Worm (Caenorhabditis elegans) whole organism, mixed stage, embryonic: ENCODE results near the gene pqn-57.

Source experiments
- M03D4.4 ChIP-seq: sonication (generic microtip); optimal IDR thresholded peaks from 2 replicates; lab custom pipeline; 2017; ENCODE audit warnings: mild to moderate bottlenecking, missing genetic modification characterization, missing compliant biosample characterization
- bed-3 ChIP-seq: fragments of 200-800 bp; sonication (Bioruptor generic); optimal IDR thresholded peaks from 3 replicates; lab custom pipeline; 2018; ENCODE audit warnings: mild to moderate bottlenecking, missing genetic modification characterization, moderate library complexity, missing compliant biosample characterization
- blmp-1 ChIP-seq: fragments of 150-350 bp; optimal IDR thresholded peaks from 2 replicates; lab custom pipeline; 2014; ENCODE audit warnings: missing biosample characterization, missing genetic modification characterization
- ceh-39 ChIP-seq: fragments of 150-350 bp; optimal IDR thresholded peaks from 2 replicates; lab custom pipeline; 2014; ENCODE audit warnings: missing biosample characterization, missing genetic modification characterization
- ceh-43 ChIP-seq: fragments of 200-800 bp; sonication (Bioruptor generic); optimal IDR thresholded peaks from 2 replicates; lab custom pipeline; 2018; ENCODE audit warnings: mild to moderate bottlenecking, missing genetic modification characterization, moderate library complexity, missing compliant biosample characterization
- ceh-83 ChIP-seq: fragments of 200-800 bp; sonication (Bioruptor generic); optimal IDR thresholded peaks from 2 replicates; lab custom pipeline; 2018; ENCODE audit warnings: mild to moderate bottlenecking, missing genetic modification characterization, missing compliant biosample characterization
- ces-1 ChIP-seq: fragments of 150-350 bp; optimal IDR thresholded peaks from 2 replicates; lab custom pipeline; 2014; ENCODE audit warnings: missing biosample characterization, missing genetic modification reagents, missing genetic modification characterization
- cnd-1 ChIP-seq: fragments of 200-800 bp; sonication (Bioruptor generic); optimal IDR thresholded peaks from 2 replicates; lab custom pipeline; 2018; ENCODE audit warnings: mild to moderate bottlenecking, missing genetic modification characterization, missing compliant biosample characterization
- drap-1 ChIP-seq: fragments of 200-800 bp; sonication (Bioruptor generic); optimal IDR thresholded peaks from 3 replicates; lab custom pipeline; 2018; ENCODE audit warnings: mild to moderate bottlenecking, missing genetic modification characterization, missing compliant biosample characterization
- elt-1 ChIP-seq: sonication (generic microtip); optimal IDR thresholded peaks from 2 replicates; lab custom pipeline; 2017; ENCODE audit warnings: missing genetic modification characterization, mild to moderate bottlenecking, missing compliant biosample characterization, antibody characterized with exemption, moderate library complexity, borderline replicate concordance; ENCODE audit not compliant: insufficient read depth
- elt-3 ChIP-seq: fragments of 150-350 bp; optimal IDR thresholded peaks from 2 replicates; lab custom pipeline; 2014; ENCODE audit warnings: missing biosample characterization, missing genetic modification characterization
- flh-1 ChIP-seq: fragments of 200-800 bp; sonication (Bioruptor generic); optimal IDR thresholded peaks from 2 replicates; lab custom pipeline; 2018; ENCODE audit warnings: mild to moderate bottlenecking, missing genetic modification characterization, moderate library complexity, missing compliant biosample characterization
- ham-2 ChIP-seq: fragments of 200-800 bp; sonication (Bioruptor generic); optimal IDR thresholded peaks from 2 replicates; lab custom pipeline; 2018; ENCODE audit warnings: mild to moderate bottlenecking, missing genetic modification characterization, missing compliant biosample characterization
- hlh-1 ChIP-seq: fragments of 150-350 bp; optimal IDR thresholded peaks from 2 replicates; lab custom pipeline; 2014; ENCODE audit warnings: missing biosample characterization, missing genetic modification reagents, missing genetic modification characterization
- lin-13 ChIP-seq: fragments of 150-350 bp; optimal IDR thresholded peaks from 2 replicates; lab custom pipeline; 2014; ENCODE audit warnings: missing biosample characterization, missing genetic modification characterization
- lin-32 ChIP-seq: fragments of 200-800 bp; sonication (Bioruptor generic); optimal IDR thresholded peaks from 2 replicates; lab custom pipeline; 2018; ENCODE audit warnings: mild to moderate bottlenecking, missing genetic modification characterization, missing compliant biosample characterization
- lsy-2 ChIP-seq: fragments of 150-350 bp; optimal IDR thresholded peaks from 2 replicates; lab custom pipeline; 2014; ENCODE audit warnings: missing biosample characterization, missing genetic modification characterization
- mab-5 ChIP-seq: fragments of 150-350 bp; optimal IDR thresholded peaks from 2 replicates; lab custom pipeline; 2014; ENCODE audit warnings: missing biosample characterization, missing genetic modification characterization
- mep-1 ChIP-seq: fragments of 150-350 bp; optimal IDR thresholded peaks from 2 replicates; lab custom pipeline; 2017; ENCODE audit warnings: missing biosample characterization, missing genetic modification reagents, missing genetic modification characterization, inconsistent platforms
- mls-2 ChIP-seq: sonication (generic microtip); optimal IDR thresholded peaks from 2 replicates; lab custom pipeline; 2016; ENCODE audit warnings: mild to moderate bottlenecking, missing genetic modification characterization, moderate library complexity, missing compliant biosample characterization
- nhr-12 ChIP-seq: fragments of 150-350 bp; optimal IDR thresholded peaks from 2 replicates; lab custom pipeline; 2014; ENCODE audit warnings: missing biosample characterization, missing genetic modification characterization
- nhr-2 ChIP-seq: fragments of 150-350 bp; optimal IDR thresholded peaks from 2 replicates; lab custom pipeline; 2014; ENCODE audit warnings: missing biosample characterization, missing genetic modification characterization
- nhr-237 ChIP-seq: fragments of 150-350 bp; optimal IDR thresholded peaks from 2 replicates; lab custom pipeline; 2014; ENCODE audit warnings: missing biosample characterization, missing genetic modification characterization
- nhr-28 ChIP-seq: fragments of 150-350 bp; optimal IDR thresholded peaks from 2 replicates; lab custom pipeline; 2014; ENCODE audit warnings: missing biosample characterization, missing genetic modification characterization
- nhr-76 ChIP-seq: sonication (generic microtip); optimal IDR thresholded peaks from 2 replicates; lab custom pipeline; 2017; ENCODE audit warnings: missing biosample characterization, missing genetic modification characterization
- pha-4 ChIP-seq: fragments of 150-350 bp; optimal IDR thresholded peaks from 2 replicates; lab custom pipeline; 2018; ENCODE audit warnings: missing biosample characterization, missing genetic modification reagents, missing genetic modification characterization
- sem-2 ChIP-seq: fragments of 200-800 bp; sonication (Bioruptor generic); optimal IDR thresholded peaks from 2 replicates; lab custom pipeline; 2018; ENCODE audit warnings: mild to moderate bottlenecking, missing genetic modification characterization, missing compliant biosample characterization
- snpc-4 ChIP-seq: fragments of 150-350 bp; optimal IDR thresholded peaks from 2 replicates; lab custom pipeline; 2014; ENCODE audit warnings: missing biosample characterization, missing genetic modification characterization
- sptf-1 ChIP-seq: sonication (generic microtip); optimal IDR thresholded peaks from 2 replicates; lab custom pipeline; 2017; ENCODE audit warnings: mild to moderate bottlenecking, missing genetic modification characterization, moderate library complexity, missing compliant biosample characterization
- tbx-8 ChIP-seq: fragments of 200-800 bp; sonication (Bioruptor generic); optimal IDR thresholded peaks from 2 replicates; lab custom pipeline; 2018; ENCODE audit warnings: mild to moderate bottlenecking, missing genetic modification characterization, moderate library complexity, missing compliant biosample characterization
- unc-120 ChIP-seq: sonication (generic microtip); optimal IDR thresholded peaks from 2 replicates; lab custom pipeline; 2017; ENCODE audit warnings: missing genetic modification characterization, missing compliant biosample characterization; ENCODE audit not compliant: poor library complexity, severe bottlenecking
- unc-39 ChIP-seq: fragments of 150-350 bp; optimal IDR thresholded peaks from 2 replicates; lab custom pipeline; 2014; ENCODE audit warnings: missing biosample characterization, missing genetic modification characterization
- unc-62 ChIP-seq: fragments of 150-350 bp; optimal IDR thresholded peaks from 2 replicates; lab custom pipeline; 2014; ENCODE audit warnings: missing biosample characterization, missing genetic modification reagents, missing genetic modification characterization
- zip-8 ChIP-seq: fragments of 150-350 bp; optimal IDR thresholded peaks from 2 replicates; lab custom pipeline; 2014; ENCODE audit warnings: missing biosample characterization, missing genetic modification characterization
- ztf-11 ChIP-seq: fragments of 150-350 bp; optimal IDR thresholded peaks from 2 replicates; lab custom pipeline; 2014; ENCODE audit warnings: missing biosample characterization, missing genetic modification characterization

Gene pqn-57

DNA sequence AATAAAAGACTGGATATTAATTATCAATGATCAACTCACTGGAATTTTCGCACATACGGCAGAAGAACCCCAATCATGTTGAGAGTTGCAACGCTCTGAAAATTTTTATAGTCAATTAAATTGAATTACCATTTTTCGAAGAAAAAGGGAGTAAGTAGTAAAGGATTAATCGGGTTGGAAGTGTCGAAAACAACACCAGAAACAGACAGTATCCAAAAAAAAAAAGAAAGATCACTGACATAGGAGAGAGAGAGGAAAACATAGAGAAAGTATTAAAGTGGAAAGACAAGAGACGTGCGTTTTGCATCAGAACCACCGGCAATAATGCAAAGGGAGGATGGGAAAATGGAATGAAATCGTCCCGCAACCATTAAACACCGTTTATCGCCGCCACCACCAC is 18.5 kb downstream of the pqn-57 start, which contains the start of gene inx-5:
TSS of gene inx-5 (minus strand) at position 101 of the 400 bp plus-strand sequence.
- TF ChIP-seq sem-2 (GFP tag; lab: Kevin White, UChicago): no peak
- no peak for TF ChIP-seq ceh-83 (GFP tag; lab: Kevin White, UChicago)
- no peak for TF ChIP-seq blmp-1
- no peak for TF ChIP-seq lsy-2 (tag; lab: Kevin White, UChicago)
- no peak for TF ChIP-seq drap-1

DNA sequence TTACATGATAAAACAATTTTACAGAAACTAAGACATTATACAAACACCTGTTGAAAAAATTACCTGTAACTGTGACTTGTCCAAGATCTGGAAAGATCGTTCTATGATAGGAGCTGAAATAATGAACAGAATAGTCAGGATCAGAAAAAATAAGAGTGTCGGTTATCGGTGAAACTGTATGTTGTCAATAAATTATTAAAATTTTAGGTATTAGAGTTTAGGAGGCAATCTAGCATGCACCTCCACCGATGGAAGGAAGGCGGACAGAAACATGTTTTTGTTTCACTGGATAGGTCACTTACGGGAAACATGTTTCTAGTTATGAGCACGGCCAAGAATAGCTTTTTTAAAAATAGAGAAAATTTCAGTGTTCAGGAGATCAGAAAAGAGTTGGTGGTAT is 21.2 kb downstream of the pqn-57 start, which contains the start of gene ced-13:
TSS of gene ced-13 (minus strand) at position 101 of the 400 bp plus-strand sequence.
- TF ChIP-seq nhr-12 (tag; lab: Kevin White, UChicago) (no peak), ceh-43 (GFP tag; lab: Kevin White, UChicago) (no peak), nhr-2 (no peak), ceh-83 (GFP tag; lab: Kevin White, UChicago) (no peak), lin-32 (GFP tag; lab: Kevin White, UChicago) (no peak), ham-2 (GFP tag; lab: Kevin White, UChicago) (no peak), unc-39 (no peak), elt-1 (tag; lab: Kevin White, UChicago) (no peak), bed-3 (GFP tag; lab: Kevin White, UChicago) (no peak), drap-1 (no peak), ces-1 (GFP tag; lab: Kevin White, UChicago) (no peak), zip-8 (tag; lab: Kevin White, UChicago) (no peak), ztf-11 (tag; lab: Kevin White, UChicago) (no peak), pha-4 (tag; lab: Kevin White, UChicago) (no peak)

- TF ChIP-seq unc-120 (tag; lab: Kevin White, UChicago) (no peak), nhr-76 (tag; lab: Kevin White, UChicago) (no peak), elt-3 (tag; lab: Kevin White, UChicago) (no peak), M03D4.4 (tag; lab: Kevin White, UChicago) (no peak), unc-62 (GFP tag; lab: Kevin White, UChicago) (no peak), ham-2 (GFP tag; lab: Kevin White, UChicago) (no peak), lin-13 (no peak), mls-2 (tag; lab: Kevin White, UChicago) (no peak), lin-32 (GFP tag; lab: Kevin White, UChicago) (no peak)
These were observed 23.5 kb downstream of the pqn-57 start for ce11 chrX:8297333-8297732.

- TF ChIP-seq sem-2 (GFP tag; lab: Kevin White, UChicago) (no peak), ceh-83 (GFP tag; lab: Kevin White, UChicago) (no peak), ceh-43 (GFP tag; lab: Kevin White, UChicago) (no peak), hlh-1 (no peak), nhr-2 (no peak), ztf-11 (tag; lab: Kevin White, UChicago) (no peak), mep-1 (tag; lab: Kevin White, UChicago) (no peak), nhr-28 (tag; lab: Kevin White, UChicago) (no peak), tbx-8 (GFP tag; lab: Kevin White, UChicago) (no peak)
- TF ChIP-seq, all 35 proteins: peak for 0
These were observed 26.2 kb downstream of the pqn-57 start, which contains the start of gene R09F10.3 for ce11 chrX:8294586-8294985. Gene R09F10.3 (plus strand): TSS chrX:8294625.

ce11 chrX:8286740-8287299 is 34.0 kb downstream of the pqn-57 start, which contains the start of gene sec-16A.2:
Gene sec-16A.2 (plus strand): TSS chrX:8287249.
- TF ChIP-seq ceh-43 (GFP tag; lab: Kevin White, UChicago) (no peak), nhr-237 (peak; percentile 69), lin-13 (peak; percentile 9), elt-1 (tag; lab: Kevin White, UChicago) (no peak), lsy-2 (tag; lab: Kevin White, UChicago) (peak; percentile 48), drap-1 (peak; percentile 59), lin-32 (GFP tag; lab: Kevin White, UChicago) (no peak), hlh-1 (peak; percentile 43), unc-120 (tag; lab: Kevin White, UChicago) (peak; percentile 88), flh-1 (GFP tag; lab: Kevin White, UChicago) (no peak), blmp-1 (no peak), sem-2 (GFP tag; lab: Kevin White, UChicago) (no peak), cnd-1 (tag; lab: Kevin White, UChicago) (peak; percentile 17), M03D4.4 (tag; lab: Kevin White, UChicago) (no peak), mls-2 (tag; lab: Kevin White, UChicago) (peak; percentile 23), mab-5 (tag; lab: Kevin White, UChicago) (no peak), ztf-11 (tag; lab: Kevin White, UChicago) (no peak), sptf-1 (peak; percentile 33), mep-1 (tag; lab: Kevin White, UChicago) (peak; percentile 92), elt-3 (tag; lab: Kevin White, UChicago) (no peak), snpc-4 (tag; lab: Kevin White, UChicago) (no peak), ceh-39 (tag; lab: Kevin White, UChicago) (peak; percentile 68), nhr-28 (tag; lab: Kevin White, UChicago) (no peak), ceh-83 (GFP tag; lab: Kevin White, UChicago) (no peak), pha-4 (tag; lab: Kevin White, UChicago) (peak; percentile 59), nhr-2 (no peak), unc-39 (no peak), ces-1 (GFP tag; lab: Kevin White, UChicago) (no peak), tbx-8 (GFP tag; lab: Kevin White, UChicago) (no peak), unc-62 (GFP tag; lab: Kevin White, UChicago) (no peak), ham-2 (GFP tag; lab: Kevin White, UChicago) (no peak), nhr-76 (tag; lab: Kevin White, UChicago) (no peak), nhr-12 (tag; lab: Kevin White, UChicago) (no peak), zip-8 (tag; lab: Kevin White, UChicago) (no peak), bed-3 (GFP tag; lab: Kevin White, UChicago) (no peak)
- TF ChIP-seq, all 35 proteins: peak for 12
